Fruit fly (Drosophila melanogaster): ENCODE results near the gene Gclm.
A peak's percentile ranks its signal among the peaks of the same experiment; 100 is the strongest.

Gclm gene

dm6 chr3R:22673528-22673959 lies 12.8 kb downstream of the Gclm start (continued):
- TF ChIP-seq Hr78 (GFP tag; optimal IDR thresholded peaks at IDR 0.05) (no peak), tai (GFP tag; optimal IDR thresholded peaks at IDR 0.05) (no peak), Dif (GFP tag; optimal IDR thresholded peaks at IDR 0.05; ENCODE audit: partially characterized antibody) (no peak)

dm6 chr3R:22672695-22673346 lies 13.5 kb downstream of the Gclm start:
- TF ChIP-seq brk (GFP tag; optimal IDR thresholded peaks at IDR 0.05) (no peak), Dif (GFP tag; optimal IDR thresholded peaks at IDR 0.05; ENCODE audit: partially characterized antibody) (no peak), CrebA (GFP tag; optimal IDR thresholded peaks at IDR 0.05; ENCODE audit: borderline replicate concordance) (no peak), dmrt93B (GFP tag; optimal IDR thresholded peaks at IDR 0.05) (no peak), dl (GFP tag; optimal IDR thresholded peaks at IDR 0.05; ENCODE audit: insufficient read depth in 1 of 2, partially characterized antibody in 2 of 2) (no peak), Hnf4 (GFP tag; optimal IDR thresholded peaks at IDR 0.05) (no peak), Dfd (GFP tag; optimal IDR thresholded peaks at IDR 0.05) (no peak)

dm6 chr3R:22669789-22670426 lies 16.4 kb downstream of the Gclm start:
- TF ChIP-seq Rel (GFP tag; optimal IDR thresholded peaks at IDR 0.05) (no peak), Rel (tag; optimal IDR thresholded peaks at IDR 0.05) (peak; percentile 0), sv (GFP tag; optimal IDR thresholded peaks at IDR 0.05) (no peak), CG9705 (GFP tag; optimal IDR thresholded peaks at IDR 0.05) (no peak), Mio (GFP tag; optimal IDR thresholded peaks at IDR 0.05) (no peak)

dm6 chr3R:22669121-22669520 lies 17.2 kb downstream of the Gclm start:
- no peak for TF ChIP-seq Sp1 (GFP tag; optimal IDR thresholded peaks at IDR 0.05)
- no peak for TF ChIP-seq Rel (GFP tag; optimal IDR thresholded peaks at IDR 0.05)
- peak; percentile 70 for TF ChIP-seq Rel (tag; optimal IDR thresholded peaks at IDR 0.05)

- peak; percentile 2 for TF ChIP-seq Hnf4 (GFP tag; optimal IDR thresholded peaks at IDR 0.05)
- TF ChIP-seq foxo (GFP tag; optimal IDR thresholded peaks at IDR 0.05): peak in 1 of 2 experiments; percentile 17
- TF ChIP-seq usp (GFP tag; optimal IDR thresholded peaks at IDR 0.05): no peak
- TF ChIP-seq h (GFP tag; optimal IDR thresholded peaks at IDR 0.05): peak; percentile 21
- peak; percentile 9 for TF ChIP-seq psq (GFP tag; optimal IDR thresholded peaks at IDR 0.05)
- no peak for TF ChIP-seq Jra (GFP tag; optimal IDR thresholded peaks at IDR 0.05)
- peak; percentile 26 for TF ChIP-seq rgr (GFP tag; optimal IDR thresholded peaks at IDR 0.05)
- TF ChIP-seq tai (GFP tag; optimal IDR thresholded peaks at IDR 0.05): no peak
Observed at dm6 chr3R:22668622-22669021, 17.7 kb downstream of the Gclm start.

- TF ChIP-seq woc (GFP tag; optimal IDR thresholded peaks at IDR 0.05) (no peak), OdsH (GFP tag; optimal IDR thresholded peaks at IDR 0.05) (no peak), dmrt93B (GFP tag; optimal IDR thresholded peaks at IDR 0.05) (no peak), CG9705 (GFP tag; optimal IDR thresholded peaks at IDR 0.05) (no peak), Rel (GFP tag; optimal IDR thresholded peaks at IDR 0.05) (no peak), Rel (tag; optimal IDR thresholded peaks at IDR 0.05) (no peak), brk (GFP tag; optimal IDR thresholded peaks at IDR 0.05) (no peak), br (GFP tag; optimal IDR thresholded peaks at IDR 0.05) (no peak), N (GFP tag; optimal IDR thresholded peaks at IDR 0.05) (no peak), CG32264 (GFP tag; optimal IDR thresholded peaks at IDR 0.05) (no peak), GATAd (GFP tag; optimal IDR thresholded peaks at IDR 0.05) (no peak), foxo (GFP tag; optimal IDR thresholded peaks at IDR 0.05) (no peak), rgr (GFP tag; optimal IDR thresholded peaks at IDR 0.05) (no peak), fru (GFP tag; optimal IDR thresholded peaks at IDR 0.05) (no peak), lola (GFP tag; optimal IDR thresholded peaks at IDR 0.05) (no peak), tai (GFP tag; optimal IDR thresholded peaks at IDR 0.05) (no peak), Hnf4 (GFP tag; optimal IDR thresholded peaks at IDR 0.05) (no peak), sv (GFP tag; optimal IDR thresholded peaks at IDR 0.05) (no peak), dsf (GFP tag; optimal IDR thresholded peaks at IDR 0.05; ENCODE audit: borderline replicate concordance) (no peak)
Observed at dm6 chr3R:22667959-22668316, 18.4 kb downstream of the Gclm start.
